Worm (Caenorhabditis elegans) whole organism, L4 larva: ENCODE results near the gene B0244.5.
A peak's percentile ranks its signal among the peaks of the same experiment; 100 is the strongest.

Source experiments
- F49E8.2 ChIP-seq: sonication (generic microtip); optimal IDR thresholded peaks from 2 replicates; lab custom pipeline; 2016; ENCODE audit warnings: missing compliant biosample characterization, mild to moderate bottlenecking, missing genetic modification characterization, borderline replicate concordance
- Y105C5A.15 ChIP-seq: fragments of 200-800 bp; sonication (Bioruptor generic); IDR thresholded peaks from 2 replicates; pipeline ENCODE4 v1.3.6; 2022; ENCODE audit warnings: missing genetic modification characterization, missing compliant biosample characterization
- Y48G9A.11 ChIP-seq: fragments of 200-800 bp; sonication (Bioruptor generic); IDR thresholded peaks from 2 replicates; pipeline ENCODE4 v1.3.6; 2022; ENCODE audit warnings: missing genetic modification reagents, missing genetic modification characterization, missing compliant biosample characterization
- Y5F2A.4 ChIP-seq: fragments of 200-800 bp; sonication (Bioruptor generic); optimal IDR thresholded peaks from 2 replicates; lab custom pipeline; 2018; ENCODE audit warnings: mild to moderate bottlenecking, missing genetic modification characterization, missing compliant biosample characterization
- aha-1 ChIP-seq: fragments of 150-350 bp; peaks from one replicate; lab custom pipeline; 2014; ENCODE audit warnings: missing biosample characterization, missing genetic modification characterization
- ceh-28 ChIP-seq: fragments of 150-350 bp; optimal IDR thresholded peaks from 2 replicates; lab custom pipeline; 2014; ENCODE audit warnings: missing biosample characterization, missing genetic modification reagents, missing genetic modification characterization
- daf-12 ChIP-seq: fragments of 150-350 bp; optimal IDR thresholded peaks from 2 replicates; lab custom pipeline; 2014; ENCODE audit warnings: missing biosample characterization, missing genetic modification reagents, missing genetic modification characterization
- daf-16 ChIP-seq, 3 experiments: sonication (generic microtip); optimal IDR thresholded peaks; 2 replicates each; lab custom pipeline; 2016 to 2017; ENCODE audit warnings: missing genetic modification characterization in 3 of 3, missing genetic modification reagents in 3 of 3, mild to moderate bottlenecking in 2 of 3, missing compliant biosample characterization in 2 of 3, missing biosample characterization in 1 of 3, moderate library complexity in 1 of 3
- daf-19 ChIP-seq: fragments of 200-800 bp; sonication (Bioruptor generic); conservative IDR thresholded peaks from 2 replicates; pipeline ENCODE4 v1.3.6; 2022; ENCODE audit warnings: missing genetic modification characterization, missing compliant biosample characterization
- dmd-6 ChIP-seq: fragments of 200-800 bp; sonication (Bioruptor generic); IDR thresholded peaks from 2 replicates; pipeline ENCODE4 v1.3.6; 2022; ENCODE audit warnings: missing genetic modification reagents, missing genetic modification characterization, missing compliant biosample characterization
- dpl-1 ChIP-seq: fragments of 150-350 bp; optimal IDR thresholded peaks from 2 replicates; lab custom pipeline; 2014; ENCODE audit warnings: missing biosample characterization, missing genetic modification reagents, missing genetic modification characterization
- fkh-10 ChIP-seq: fragments of 150-350 bp; optimal IDR thresholded peaks from 2 replicates; lab custom pipeline; 2014; ENCODE audit warnings: missing biosample characterization, missing genetic modification reagents, missing genetic modification characterization
- fos-1 ChIP-seq: fragments of 150-350 bp; optimal IDR thresholded peaks from 2 replicates; lab custom pipeline; 2014; ENCODE audit warnings: missing biosample characterization, missing genetic modification characterization
- hif-1 ChIP-seq, 2 experiments: sonication (generic microtip); optimal IDR thresholded peaks; 2 replicates each; lab custom pipeline; 2016 to 2017; ENCODE audit warnings: missing compliant biosample characterization in 2 of 2, missing genetic modification characterization in 2 of 2, missing genetic modification reagents in 2 of 2, missing genotype in 2 of 2, mild to moderate bottlenecking in 1 of 2
- hlh-11 ChIP-seq: fragments of 200-800 bp; sonication (Bioruptor generic); optimal IDR thresholded peaks from 2 replicates; lab custom pipeline; 2018; ENCODE audit warnings: mild to moderate bottlenecking, missing genetic modification characterization, missing compliant biosample characterization
- hmg-1.1 ChIP-seq: fragments of 200-800 bp; sonication (Bioruptor generic); IDR thresholded peaks from 2 replicates; pipeline ENCODE4 v1.3.6; 2022; ENCODE audit warnings: missing genetic modification reagents, missing genetic modification characterization, missing compliant biosample characterization
- lin-29 ChIP-seq: fragments of 200-800 bp; sonication (Bioruptor generic); IDR thresholded peaks from 2 replicates; pipeline ENCODE4 v1.3.6; 2022; ENCODE audit warnings: missing genetic modification reagents, missing genetic modification characterization, missing compliant biosample characterization
- mdt-29 ChIP-seq: fragments of 200-800 bp; sonication (Bioruptor generic); IDR thresholded peaks from 2 replicates; pipeline ENCODE4 v1.3.6; 2022; ENCODE audit warnings: missing genetic modification reagents, missing genetic modification characterization, missing compliant biosample characterization
- mep-1 ChIP-seq: fragments of 150-350 bp; sonication (generic microtip); optimal IDR thresholded peaks from 3 replicates; lab custom pipeline; 2014; ENCODE audit warnings: missing biosample characterization, missing genetic modification characterization
- mes-2 ChIP-seq: sonication (generic microtip); optimal IDR thresholded peaks from 2 replicates; lab custom pipeline; 2016; ENCODE audit warnings: missing genotype, mild to moderate bottlenecking, missing genetic modification characterization, missing compliant biosample characterization; ENCODE audit not compliant: poor library complexity, severe bottlenecking
- mxl-3 ChIP-seq: fragments of 200-800 bp; sonication (Bioruptor generic); optimal IDR thresholded peaks from 2 replicates; lab custom pipeline; 2018; ENCODE audit warnings: mild to moderate bottlenecking, missing genetic modification characterization, missing compliant biosample characterization
- nhr-111 ChIP-seq: fragments of 200-800 bp; sonication (Bioruptor generic); optimal IDR thresholded peaks from 2 replicates; lab custom pipeline; 2018; ENCODE audit warnings: mild to moderate bottlenecking, missing genetic modification characterization, missing compliant biosample characterization
- nhr-28 ChIP-seq: fragments of 150-350 bp; optimal IDR thresholded peaks from 2 replicates; lab custom pipeline; 2014; ENCODE audit warnings: missing biosample characterization, missing genetic modification characterization
- nhr-48 ChIP-seq: sonication (generic microtip); optimal IDR thresholded peaks from 2 replicates; lab custom pipeline; 2016; ENCODE audit warnings: mild to moderate bottlenecking, missing genetic modification characterization, missing compliant biosample characterization
- pqm-1 ChIP-seq: sonication (generic microtip); optimal IDR thresholded peaks from 2 replicates; lab custom pipeline; 2017; ENCODE audit warnings: missing biosample characterization, missing genetic modification characterization
- set-16 ChIP-seq: fragments of 200-800 bp; sonication (Bioruptor generic); IDR thresholded peaks from 2 replicates; pipeline ENCODE4 v1.3.6; 2022; ENCODE audit warnings: missing genetic modification reagents, missing genetic modification characterization, missing compliant biosample characterization
- snpc-1.2 ChIP-seq: fragments of 200-800 bp; sonication (Bioruptor generic); IDR thresholded peaks from 2 replicates; pipeline ENCODE4 v1.3.6; 2022; ENCODE audit warnings: missing genetic modification reagents, missing genetic modification characterization, missing compliant biosample characterization
- tra-1 ChIP-seq: fragments of 200-800 bp; sonication (Bioruptor generic); IDR thresholded peaks from 2 replicates; pipeline ENCODE4 v1.3.6; 2022; ENCODE audit warnings: missing genetic modification reagents, missing genetic modification characterization, missing compliant biosample characterization
- unc-130 ChIP-seq: sonication (generic microtip); optimal IDR thresholded peaks from 2 replicates; lab custom pipeline; 2016; ENCODE audit warnings: missing genetic modification reagents, missing genetic modification characterization, missing compliant biosample characterization
- unc-39 ChIP-seq: sonication (generic microtip); optimal IDR thresholded peaks from 2 replicates; lab custom pipeline; 2017; ENCODE audit warnings: missing biosample characterization, missing genetic modification characterization
- unc-62 ChIP-seq, 3 experiments: fragments of 150-350 bp in 1 of 3; sonication (generic microtip); optimal IDR thresholded peaks in 2 of 3; peaks in 1 of 3; 1 replicate in 1 of 3; 2 replicates in 2 of 3; lab custom pipeline; 2014 to 2017; ENCODE audit warnings: missing biosample characterization in 3 of 3, missing genetic modification characterization in 3 of 3, missing genetic modification reagents in 3 of 3, missing genotype in 1 of 3
- vab-7 ChIP-seq: fragments of 200-800 bp; sonication (Bioruptor generic); IDR thresholded peaks from 2 replicates; pipeline ENCODE4 v1.3.6; 2022; ENCODE audit warnings: missing genetic modification reagents, missing genetic modification characterization, missing compliant biosample characterization
- zfp-3 ChIP-seq: fragments of 200-800 bp; sonication (Bioruptor generic); conservative IDR thresholded peaks from 2 replicates; pipeline ENCODE4 v1.3.6; 2022; ENCODE audit warnings: missing genetic modification reagents, missing genetic modification characterization, missing compliant biosample characterization
- zip-11 ChIP-seq: fragments of 200-800 bp; sonication (Bioruptor generic); IDR thresholded peaks from 2 replicates; pipeline ENCODE4 v1.3.6; 2022; ENCODE audit warnings: missing genetic modification characterization, missing compliant biosample characterization

The B0244.5 gene

DNA sequence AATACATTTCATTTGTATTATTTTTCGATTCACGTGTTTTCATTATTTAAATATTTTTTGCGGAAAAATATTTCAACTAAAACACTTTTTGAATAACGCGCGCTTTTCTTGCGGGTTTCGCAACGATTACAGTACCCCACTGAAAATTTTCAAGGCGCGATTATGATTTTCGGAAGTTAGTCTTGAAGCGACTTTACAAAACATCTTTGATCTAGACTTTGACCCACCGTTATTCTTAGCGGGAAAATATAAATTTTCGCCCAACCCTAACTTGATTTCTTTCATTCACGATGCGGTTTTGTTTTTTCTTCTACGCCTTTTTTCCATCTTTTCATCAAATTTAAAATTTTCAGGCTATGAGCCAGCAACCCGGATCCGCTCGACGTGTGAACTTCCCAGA, 16.9 kb upstream of the B0244.5 start, which contains the start of gene egg-1:
TSS of gene egg-1 (plus strand) at position 354 of the 400 bp plus-strand sequence.
- TF ChIP-seq aha-1 (tag; lab: Kevin White, UChicago) (peak; percentile 40), tra-1 (no peak), ceh-28 (no peak), zfp-3 (GFP tag; lab: Robert Waterston, UW) (no peak), unc-130 (GFP tag; lab: Kevin White, UChicago) (peak; percentile 85), Y105C5A.15 (GFP tag; lab: Robert Waterston, UW) (no peak), unc-62 (GFP tag; optimal IDR thresholded peaks at IDR 0.05 in 1 of 2; lab: Kevin White, UChicago) (no peak), unc-62 (tag; optimal IDR thresholded peaks at IDR 0.05; lab: Kevin White, UChicago) (no peak), snpc-1.2 (peak; percentile 43; the same call in 1 of the 2 replicates), mep-1 (tag; lab: Kevin White, UChicago) (no peak), daf-16 (GFP tag; optimal IDR thresholded peaks at IDR 0.05; lab: Kevin White, UChicago) (no peak), daf-16 (tag; optimal IDR thresholded peaks at IDR 0.05; lab: Kevin White, UChicago) (no peak), nhr-28 (no peak), zip-11 (GFP tag; lab: Robert Waterston, UW) (no peak), fos-1 (tag; lab: Kevin White, UChicago) (no peak), daf-12 (tag; lab: Kevin White, UChicago) (no peak), set-16 (no peak), nhr-48 (tag; lab: Kevin White, UChicago) (no peak), F49E8.2 (peak; percentile 91), mdt-29 (GFP tag; lab: Robert Waterston, UW) (0 out of 2 replicates have a peak, but pooled peaks have one; percentile 10), mes-2 (no peak), Y48G9A.11 (GFP tag; lab: Robert Waterston, UW) (peak; percentile 78), fkh-10 (no peak)
- TF ChIP-seq, all 104 proteins: peak for 6

DNA sequence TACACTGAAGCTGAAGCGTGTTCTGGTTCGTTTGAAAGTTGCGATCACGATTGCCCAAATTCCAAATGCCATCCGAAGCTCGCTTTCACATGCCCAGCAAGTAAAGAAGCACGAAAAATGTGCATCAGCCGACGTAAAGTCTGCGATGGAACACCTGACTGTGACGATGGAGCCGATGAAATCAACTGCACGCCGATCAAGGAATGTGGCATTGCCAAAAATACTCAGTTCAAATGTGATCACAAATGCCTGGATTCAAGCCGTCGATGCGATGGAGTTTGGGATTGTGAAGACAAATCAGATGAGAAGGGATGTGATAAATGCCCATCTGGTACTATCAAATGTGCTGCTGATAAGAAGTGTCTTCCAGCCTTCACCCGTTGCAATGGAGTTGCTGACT, 15.3 kb upstream of the B0244.5 start:
- TF ChIP-seq nhr-111 (GFP tag; lab: Kevin White, UChicago) = no peak
- TF ChIP-seq aha-1 (tag; lab: Kevin White, UChicago) = peak; percentile 93
- TF ChIP-seq, all 104 proteins: peak for 1

DNA sequence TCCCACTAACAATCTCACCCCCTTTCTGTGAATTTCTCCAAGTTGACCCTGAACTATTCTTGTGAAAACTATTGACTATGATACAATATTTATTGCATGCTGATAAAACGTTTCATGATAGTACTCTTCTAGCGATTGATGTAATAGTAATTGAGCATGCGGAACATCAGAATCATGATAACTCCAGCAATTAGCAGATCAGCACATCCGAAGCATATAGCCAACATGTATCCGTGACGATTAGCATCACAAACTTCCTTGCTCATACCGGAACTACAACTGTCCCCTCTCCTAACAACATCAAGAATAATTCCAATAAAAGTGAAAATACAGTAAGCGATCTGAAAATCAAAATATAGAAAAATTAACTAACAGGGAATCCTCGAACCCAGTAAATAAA, 14.6 kb upstream of the B0244.5 start:
- TF ChIP-seq nhr-28 (no peak), Y5F2A.4 (GFP tag; lab: Kevin White, UChicago) (no peak), vab-7 (no peak), hmg-1.1 (GFP tag; lab: Robert Waterston, UW) (no peak), daf-19 (GFP tag; lab: Robert Waterston, UW) (no peak), mxl-3 (no peak), hif-1 (tag; optimal IDR thresholded peaks at IDR 0.05; lab: Kevin White, UChicago) (no peak), mdt-29 (GFP tag; lab: Robert Waterston, UW) (no peak), dmd-6 (GFP tag; lab: Robert Waterston, UW) (no peak), hlh-11 (no peak), aha-1 (tag; lab: Kevin White, UChicago) (peak; percentile 28), unc-39 (tag; lab: Kevin White, UChicago) (no peak), pqm-1 (tag; lab: Kevin White, UChicago) (no peak), unc-62 (GFP tag; optimal IDR thresholded peaks at IDR 0.05 in 1 of 2; lab: Kevin White, UChicago) (peak in 1 of 2 experiments; percentile 28), unc-62 (tag; optimal IDR thresholded peaks at IDR 0.05; lab: Kevin White, UChicago) (no peak), lin-29 (GFP tag; lab: Robert Waterston, UW) (no peak), dpl-1 (no peak)
- TF ChIP-seq, all 104 proteins: peak for 2

DNA sequence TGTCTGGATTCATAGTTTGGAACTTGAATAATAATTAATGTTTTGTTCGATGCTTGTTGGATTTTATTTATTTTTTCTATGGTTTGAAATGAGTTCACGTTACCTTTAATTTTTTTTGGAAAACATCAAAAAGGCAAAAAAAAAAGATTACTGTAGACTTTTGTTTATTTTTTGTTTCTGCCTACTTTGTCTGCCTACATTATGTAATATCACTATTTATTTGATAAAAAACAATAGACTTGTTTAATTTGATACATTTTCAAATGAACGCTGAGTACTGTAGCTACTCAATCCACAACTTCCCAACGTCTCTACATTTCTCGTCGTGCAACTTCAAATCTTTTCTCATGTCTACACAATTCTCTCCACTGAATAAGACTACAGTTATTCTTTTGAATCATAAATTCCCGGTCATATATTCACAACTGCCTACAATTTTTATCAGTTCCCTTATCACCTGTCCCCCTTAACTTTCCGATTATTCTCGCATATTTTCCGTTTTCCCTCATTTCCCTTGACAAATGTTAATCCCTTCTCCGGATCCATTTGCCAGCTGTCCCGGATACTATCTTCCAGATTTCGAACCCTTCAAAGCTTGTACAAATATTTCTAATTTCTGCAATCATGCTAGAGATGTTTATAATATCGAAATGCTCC, 13.6 kb upstream of the B0244.5 start, which contains the start of the genes B0244.9 and B0244.7:
TSS of gene B0244.9 (minus strand) at position 51 of the 657 bp plus-strand sequence.
TSS of gene B0244.7 (plus strand) at position 522 of the 657 bp plus-strand sequence.
- peak; percentile 56 for TF ChIP-seq pqm-1 (tag; lab: Kevin White, UChicago)
- TF ChIP-seq nhr-28 = peak; percentile 62
- TF ChIP-seq unc-130 (GFP tag; lab: Kevin White, UChicago) = no peak
- TF ChIP-seq fos-1 (tag; lab: Kevin White, UChicago) = no peak
